Worm (Caenorhabditis elegans) whole organism, midembryonic: Measurements from ENCODE around the gene Y26E6A.3.

ENCODE experiments used
- cog-1 ChIP-seq: sonication (generic microtip); optimal IDR thresholded peaks from 2 replicates; lab custom pipeline; 2016; ENCODE audit warnings: missing genetic modification characterization, missing compliant biosample characterization
- flt-1 ChIP-seq: fragments of 200-800 bp; sonication (Bioruptor generic); IDR thresholded peaks from 2 replicates; pipeline ENCODE4 v1.3.6; 2022; ENCODE audit warnings: missing genetic modification characterization, missing compliant biosample characterization
- klf-2 ChIP-seq: fragments of 200-800 bp; sonication (Bioruptor generic); conservative IDR thresholded peaks from 2 replicates; pipeline ENCODE4 v1.3.6; 2022; ENCODE audit warnings: missing genetic modification reagents, missing genetic modification characterization, missing compliant biosample characterization
- med-1 ChIP-seq: sonication (generic microtip); optimal IDR thresholded peaks from 2 replicates; lab custom pipeline; 2017; ENCODE audit warnings: missing genetic modification characterization, mild to moderate bottlenecking, missing compliant biosample characterization, antibody characterized with exemption, missing genetic modification reagents; ENCODE audit not compliant: insufficient read depth
- ref-1 ChIP-seq: fragments of 200-800 bp; sonication (Bioruptor generic); conservative IDR thresholded peaks from 2 replicates; pipeline ENCODE4 v1.3.6; 2022; ENCODE audit warnings: missing genetic modification reagents, missing genetic modification characterization, missing compliant biosample characterization
- tab-1 ChIP-seq: fragments of 200-800 bp; sonication (Bioruptor generic); IDR thresholded peaks from 2 replicates; pipeline ENCODE4 v1.3.6; 2022; ENCODE audit warnings: missing genetic modification characterization, missing compliant biosample characterization
- ztf-23 ChIP-seq: fragments of 200-800 bp; sonication (Bioruptor generic); IDR thresholded peaks from 2 replicates; pipeline ENCODE4 v1.3.6; 2022; ENCODE audit warnings: missing genetic modification reagents, missing genetic modification characterization, missing compliant biosample characterization
- ztf-29 ChIP-seq: fragments of 200-800 bp; sonication (Bioruptor generic); IDR thresholded peaks from 2 replicates; pipeline ENCODE4 v1.3.6; 2022; ENCODE audit warnings: missing genetic modification reagents, missing genetic modification characterization, missing compliant biosample characterization

DNA sequence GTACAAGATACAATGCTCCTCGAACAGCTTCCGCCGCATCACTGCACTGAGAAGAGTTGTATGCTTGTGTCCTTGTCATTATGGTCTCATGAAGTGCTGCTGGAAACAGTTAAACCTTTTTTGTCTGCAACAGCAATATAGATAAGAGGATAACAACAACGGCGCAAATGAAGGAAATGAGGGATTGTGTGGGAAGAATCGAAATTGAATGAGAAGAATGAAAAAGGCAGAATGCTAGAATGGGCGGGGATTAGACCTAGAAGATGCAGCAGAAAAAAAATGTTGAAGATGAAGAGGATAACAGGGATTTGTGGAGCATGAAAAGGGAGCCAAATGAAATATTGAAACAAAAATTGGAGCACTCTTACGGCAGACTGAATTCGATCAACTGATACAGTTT lies 16.5 kb downstream of the Y26E6A.3 start, which contains the start of gene sra-37:
- TF ChIP-seq ref-1 (no peak), ztf-29 (GFP tag; lab: Robert Waterston, UW) (no peak), cog-1 (no peak), flt-1 (GFP tag; lab: Robert Waterston, UW) (no peak), ztf-23 (no peak), tab-1 (GFP tag; lab: Robert Waterston, UW) (no peak), klf-2 (GFP tag; lab: Robert Waterston, UW) (no peak), med-1 (GFP tag; lab: Kevin White, UChicago) (no peak)
